Worm (Caenorhabditis elegans) whole organism, late embryonic: ENCODE measurements around the gene fbxa-106.

Source experiments
- T23F11.4 ChIP-seq: fragments of 200-800 bp; sonication (Bioruptor generic); optimal IDR thresholded peaks from 2 replicates; lab custom pipeline; 2018; ENCODE audit warnings: mild to moderate bottlenecking, missing genetic modification characterization, missing compliant biosample characterization
- ama-1 ChIP-seq: fragments of 150-350 bp; optimal IDR thresholded peaks from 2 replicates; lab custom pipeline; 2014
- nfya-1 ChIP-seq: sonication (generic microtip); optimal IDR thresholded peaks from 2 replicates; lab custom pipeline; 2017; ENCODE audit warnings: missing genetic modification characterization, mild to moderate bottlenecking, missing compliant biosample characterization, antibody characterized with exemption, moderate library complexity
- pag-3 ChIP-seq: sonication (generic microtip); optimal IDR thresholded peaks from 2 replicates; lab custom pipeline; 2016; ENCODE audit warnings: missing compliant biosample characterization, missing genetic modification characterization, borderline replicate concordance
- pha-4 ChIP-seq: fragments of 150-350 bp; optimal IDR thresholded peaks from 2 replicates; lab custom pipeline; 2018; ENCODE audit warnings: missing biosample characterization, missing genetic modification reagents, missing genetic modification characterization
- pros-1 ChIP-seq: fragments of 150-350 bp; optimal IDR thresholded peaks from 2 replicates; lab custom pipeline; 2014; ENCODE audit warnings: missing biosample characterization, missing genetic modification reagents, missing genetic modification characterization
- sox-4 ChIP-seq: sonication (generic microtip); optimal IDR thresholded peaks from 2 replicates; lab custom pipeline; 2017; ENCODE audit warnings: mild to moderate bottlenecking, missing genetic modification characterization, inconsistent platforms, missing compliant biosample characterization
- syd-9 ChIP-seq: sonication (generic microtip); optimal IDR thresholded peaks from 2 replicates; lab custom pipeline; 2016; ENCODE audit warnings: mild to moderate bottlenecking, missing genetic modification characterization, moderate library complexity, missing compliant biosample characterization
- ztf-16 ChIP-seq: sonication (generic microtip); optimal IDR thresholded peaks from 2 replicates; lab custom pipeline; 2017; ENCODE audit warnings: missing genetic modification characterization, missing compliant biosample characterization

- TF ChIP-seq ama-1 (lab: Kevin White, UChicago) = no peak
- TF ChIP-seq nfya-1 = no peak
- no peak for TF ChIP-seq syd-9 (tag; lab: Kevin White, UChicago)
- no peak for TF ChIP-seq sox-4 (tag; lab: Kevin White, UChicago)
- TF ChIP-seq pha-4 = no peak
- TF ChIP-seq T23F11.4 (GFP tag; lab: Kevin White, UChicago) = no peak
- TF ChIP-seq ztf-16 (tag; lab: Kevin White, UChicago) = no peak
- no peak for TF ChIP-seq pag-3 (tag; lab: Kevin White, UChicago)
- TF ChIP-seq pros-1 = no peak
These were observed 18.7 kb downstream of the fbxa-106 start, which contains the start of gene Y59A8B.8 for ce11 chrV:18066257-18066783.
